Worm (Caenorhabditis elegans) whole organism, early embryonic: ENCODE measurements around the gene Y49F6B.12.
"Not testable (repeated sequence)": the region's sequence is repeated elsewhere in the genome, so short reads cannot be mapped to it uniquely, and the experiment has no call there.

Source experiments
- B0310.2 ChIP-seq: sonication (generic microtip); optimal IDR thresholded peaks from 2 replicates; lab custom pipeline; 2016; ENCODE audit warnings: mild to moderate bottlenecking, missing genetic modification characterization, missing compliant biosample characterization
- F13C5.2 ChIP-seq: sonication (generic microtip); optimal IDR thresholded peaks from 2 replicates; lab custom pipeline; 2017; ENCODE audit warnings: mild to moderate bottlenecking, missing genetic modification characterization, inconsistent platforms, missing compliant biosample characterization
- aly-1 ChIP-seq: sonication (generic microtip); optimal IDR thresholded peaks from 2 replicates; lab custom pipeline; 2016; ENCODE audit warnings: missing genetic modification characterization, missing compliant biosample characterization
- ama-1 ChIP-seq: fragments of 150-350 bp; optimal IDR thresholded peaks from 2 replicates; lab custom pipeline; 2014
- ceh-13 ChIP-seq: fragments of 200-800 bp; sonication (Bioruptor generic); optimal IDR thresholded peaks from 2 replicates; lab custom pipeline; 2018; ENCODE audit warnings: mild to moderate bottlenecking, missing genetic modification characterization, missing compliant biosample characterization
- ceh-36 ChIP-seq: sonication (generic microtip); optimal IDR thresholded peaks from 2 replicates; lab custom pipeline; 2016; ENCODE audit warnings: missing genetic modification characterization, inconsistent platforms, missing compliant biosample characterization
- ets-7 ChIP-seq: sonication (generic microtip); optimal IDR thresholded peaks from 2 replicates; lab custom pipeline; 2016; ENCODE audit warnings: missing genotype, missing genetic modification characterization, missing compliant biosample characterization
- flt-1 ChIP-seq: fragments of 200-800 bp; sonication (Bioruptor generic); IDR thresholded peaks from 2 replicates; pipeline ENCODE4 v1.3.6; 2022; ENCODE audit warnings: missing genetic modification characterization, missing compliant biosample characterization
- hmbx-1 ChIP-seq: sonication (generic microtip); optimal IDR thresholded peaks from 2 replicates; lab custom pipeline; 2016; ENCODE audit warnings: mild to moderate bottlenecking, missing genetic modification characterization, missing compliant biosample characterization
- hmg-4 ChIP-seq: fragments of 200-800 bp; sonication (Bioruptor generic); optimal IDR thresholded peaks from 2 replicates; lab custom pipeline; 2018; ENCODE audit warnings: mild to moderate bottlenecking, missing genetic modification characterization, missing compliant biosample characterization
- hnd-1 ChIP-seq: sonication (generic microtip); optimal IDR thresholded peaks from 2 replicates; lab custom pipeline; 2016; ENCODE audit warnings: missing genetic modification characterization, missing compliant biosample characterization
- pes-1 ChIP-seq: fragments of 200-800 bp; sonication (Bioruptor generic); IDR thresholded peaks from 2 replicates; pipeline ENCODE4 v1.3.6; 2022; ENCODE audit warnings: missing genetic modification reagents, missing genetic modification characterization, missing compliant biosample characterization
- scrt-1 ChIP-seq: fragments of 200-800 bp; sonication (Bioruptor generic); IDR thresholded peaks from 2 replicates; pipeline ENCODE4 v1.3.6; 2022; ENCODE audit warnings: missing genetic modification characterization, missing compliant biosample characterization
- sea-1 ChIP-seq: fragments of 200-800 bp; sonication (Bioruptor generic); conservative IDR thresholded peaks from 2 replicates; pipeline ENCODE4 v1.3.6; 2022; ENCODE audit warnings: missing genetic modification characterization, missing compliant biosample characterization
- tbx-11 ChIP-seq: fragments of 200-800 bp; sonication (Bioruptor generic); IDR thresholded peaks from 2 replicates; pipeline ENCODE4 v1.3.6; 2022; ENCODE audit warnings: missing genetic modification characterization, missing compliant biosample characterization
- tbx-37 ChIP-seq: fragments of 200-800 bp; sonication (Bioruptor generic); conservative IDR thresholded peaks from 2 replicates; pipeline ENCODE4 v1.3.6; 2022; ENCODE audit warnings: missing genetic modification reagents, missing genetic modification characterization, missing compliant biosample characterization
- tra-4 ChIP-seq: sonication (generic microtip); optimal IDR thresholded peaks from 2 replicates; lab custom pipeline; 2017; ENCODE audit warnings: missing genetic modification characterization, missing compliant biosample characterization

Y49F6B.12 gene

ce11 chrII:3449514-3449913 is 22.7 kb downstream of the Y49F6B.12 start, which contains the start of gene C16C8.14:
TSS of gene C16C8.14 (plus strand) at chrII:3449814.
- not testable (repeated sequence) for TF ChIP-seq tbx-11 (GFP tag; lab: Robert Waterston, UW); hmg-4 (GFP tag; lab: Kevin White, UChicago); B0310.2 (tag; lab: Kevin White, UChicago)

DNA sequence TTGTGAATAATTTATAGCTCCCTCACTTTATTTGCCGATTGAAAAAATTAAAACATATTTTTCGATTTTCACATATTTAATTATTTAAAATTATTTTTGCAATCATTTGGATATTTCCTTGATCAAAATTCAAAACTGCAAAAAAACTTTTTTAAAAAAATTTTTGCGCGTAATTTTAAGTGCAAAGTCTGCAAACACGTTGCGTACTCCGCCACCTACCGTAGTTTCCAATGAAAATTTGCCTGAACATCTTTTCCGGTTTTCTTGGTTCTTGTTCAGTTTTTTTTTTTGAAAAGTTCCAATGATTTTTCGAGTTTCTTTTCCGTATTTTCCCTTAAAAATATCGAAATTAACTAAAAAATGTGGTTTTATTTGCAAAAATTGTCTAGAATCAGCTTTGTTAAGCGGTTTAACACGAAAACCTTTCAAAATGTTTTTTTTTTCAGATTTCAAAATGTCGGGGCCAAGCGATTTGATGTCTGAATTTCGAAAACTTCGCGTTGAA is 23.4 kb downstream of the Y49F6B.12 start, which contains the start of gene C16C8.25:
C16C8.25 (plus strand) TSS at position 455 of the 505 bp plus-strand sequence.
- TF ChIP-seq hmg-4 (GFP tag; lab: Kevin White, UChicago) (no peak), F13C5.2 (tag; lab: Kevin White, UChicago) (no peak), aly-1 (tag; lab: Kevin White, UChicago) (no peak), tbx-37 (no peak), flt-1 (GFP tag; lab: Robert Waterston, UW) (no peak), ets-7 (no peak), hnd-1 (no peak), ceh-36 (tag; lab: Kevin White, UChicago) (no peak), hmbx-1 (tag; lab: Kevin White, UChicago) (no peak), scrt-1 (GFP tag; lab: Robert Waterston, UW) (no peak), ama-1 (lab: Kevin White, UChicago) (no peak), tra-4 (tag; lab: Kevin White, UChicago) (no peak)

- TF ChIP-seq scrt-1 (GFP tag; lab: Robert Waterston, UW) (no peak), ets-7 (no peak), ceh-13 (GFP tag; lab: Kevin White, UChicago) (no peak), F13C5.2 (tag; lab: Kevin White, UChicago) (no peak), ama-1 (lab: Kevin White, UChicago) (no peak), hmg-4 (GFP tag; lab: Kevin White, UChicago) (no peak), sea-1 (GFP tag; lab: Robert Waterston, UW) (no peak), tbx-11 (GFP tag; lab: Robert Waterston, UW) (no peak), flt-1 (GFP tag; lab: Robert Waterston, UW) (no peak), hnd-1 (no peak), pes-1 (GFP tag; lab: Robert Waterston, UW) (no peak), ceh-36 (tag; lab: Kevin White, UChicago) (no peak), aly-1 (tag; lab: Kevin White, UChicago) (no peak), hmbx-1 (tag; lab: Kevin White, UChicago) (no peak), B0310.2 (tag; lab: Kevin White, UChicago) (no peak), tra-4 (tag; lab: Kevin White, UChicago) (no peak), tbx-37 (no peak)
Observed at ce11 chrII:3447906-3448305, 24.3 kb downstream of the Y49F6B.12 start, which contains the start of gene C16C8.21. TSS of gene C16C8.21 (plus strand) at chrII:3448206.

DNA sequence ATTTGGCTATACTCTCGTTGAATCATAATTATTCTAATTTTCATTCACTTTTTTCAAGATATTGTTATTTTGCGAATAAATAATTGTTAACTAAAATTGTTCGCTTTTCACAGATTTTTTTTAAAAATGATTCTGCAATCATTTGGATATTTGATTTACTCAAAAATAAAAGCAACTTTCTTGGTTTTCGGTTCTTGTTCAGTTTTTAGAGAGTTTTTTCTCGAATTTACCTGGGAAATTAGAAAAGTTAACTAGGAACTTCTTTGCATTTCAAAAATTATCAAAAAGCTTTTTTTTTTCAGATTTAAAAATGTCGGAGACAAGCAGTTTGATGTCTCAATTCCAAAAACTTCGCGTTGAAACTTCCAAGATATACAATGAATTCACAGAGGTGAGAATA is 25.6 kb downstream of the Y49F6B.12 start, which contains the start of the genes C16C8.20 and gldi-6:
C16C8.20 (plus strand) TSS at position 301 of the 400 bp plus-strand sequence.
gldi-6 (plus strand) TSS at position 301 of the 400 bp plus-strand sequence.
- TF ChIP-seq tbx-37 = no peak
- no peak for TF ChIP-seq tra-4 (tag; lab: Kevin White, UChicago)
- TF ChIP-seq B0310.2 (tag; lab: Kevin White, UChicago) = no peak
- TF ChIP-seq sea-1 (GFP tag; lab: Robert Waterston, UW) = no peak

- TF ChIP-seq flt-1 (GFP tag; lab: Robert Waterston, UW) (no peak), ets-7 (no peak), tbx-37 (no peak), B0310.2 (tag; lab: Kevin White, UChicago) (no peak), ceh-36 (tag; lab: Kevin White, UChicago) (no peak), F13C5.2 (tag; lab: Kevin White, UChicago) (no peak), tra-4 (tag; lab: Kevin White, UChicago) (no peak), tbx-11 (GFP tag; lab: Robert Waterston, UW) (no peak), ceh-13 (GFP tag; lab: Kevin White, UChicago) (no peak), sea-1 (GFP tag; lab: Robert Waterston, UW) (no peak), ama-1 (lab: Kevin White, UChicago) (no peak), hnd-1 (no peak), hmg-4 (GFP tag; lab: Kevin White, UChicago) (no peak), aly-1 (tag; lab: Kevin White, UChicago) (no peak), hmbx-1 (tag; lab: Kevin White, UChicago) (no peak), pes-1 (GFP tag; lab: Robert Waterston, UW) (no peak), scrt-1 (GFP tag; lab: Robert Waterston, UW) (no peak)
Observed at ce11 chrII:3445285-3445806, 26.9 kb downstream of the Y49F6B.12 start, which contains the start of the genes C16C8.5 and C16C8.16. TSS of gene C16C8.5 (minus strand) at chrII:3445385. TSS of gene C16C8.16 (plus strand) at chrII:3445756.

DNA sequence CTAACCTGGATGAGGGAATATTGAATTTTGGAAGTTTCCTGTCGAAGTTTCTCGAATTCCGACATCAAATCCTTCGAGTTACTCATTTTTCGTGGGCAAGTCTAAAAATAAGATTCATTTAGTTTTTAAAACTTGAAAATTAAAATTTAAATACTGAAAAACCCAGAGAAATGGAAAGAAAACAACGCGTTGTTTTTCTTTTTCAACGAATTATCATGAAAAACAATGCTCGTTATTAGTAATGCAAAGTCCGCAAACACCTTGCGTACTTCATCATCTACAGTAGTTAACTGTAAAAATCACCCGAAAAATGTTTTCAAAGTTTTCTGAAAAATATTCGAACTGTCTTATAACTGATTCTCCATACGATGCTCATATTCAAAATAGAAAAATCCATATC is 27.9 kb downstream of the Y49F6B.12 start, which contains the start of gene C16C8.4:
C16C8.4 (minus strand) TSS at position 101 of the 400 bp plus-strand sequence.
- TF ChIP-seq scrt-1 (GFP tag; lab: Robert Waterston, UW) = no peak
- TF ChIP-seq ets-7 = no peak
- TF ChIP-seq hnd-1 = no peak
- TF ChIP-seq sea-1 (GFP tag; lab: Robert Waterston, UW) = no peak
- TF ChIP-seq flt-1 (GFP tag; lab: Robert Waterston, UW) = no peak
- TF ChIP-seq tra-4 (tag; lab: Kevin White, UChicago) = no peak
- TF ChIP-seq tbx-11 (GFP tag; lab: Robert Waterston, UW) = no peak
- no peak for TF ChIP-seq pes-1 (GFP tag; lab: Robert Waterston, UW)
- TF ChIP-seq hmbx-1 (tag; lab: Kevin White, UChicago) = no peak
- TF ChIP-seq aly-1 (tag; lab: Kevin White, UChicago) = no peak
- TF ChIP-seq ama-1 (lab: Kevin White, UChicago) = no peak
- no peak for TF ChIP-seq F13C5.2 (tag; lab: Kevin White, UChicago)
- no peak for TF ChIP-seq ceh-13 (GFP tag; lab: Kevin White, UChicago)
- TF ChIP-seq tbx-37 = no peak
- no peak for TF ChIP-seq ceh-36 (tag; lab: Kevin White, UChicago)
- no peak for TF ChIP-seq B0310.2 (tag; lab: Kevin White, UChicago)
- TF ChIP-seq hmg-4 (GFP tag; lab: Kevin White, UChicago) = no peak
